ENCODE assay signal across 3 worm cellular contexts in the genomic region with DNA sequence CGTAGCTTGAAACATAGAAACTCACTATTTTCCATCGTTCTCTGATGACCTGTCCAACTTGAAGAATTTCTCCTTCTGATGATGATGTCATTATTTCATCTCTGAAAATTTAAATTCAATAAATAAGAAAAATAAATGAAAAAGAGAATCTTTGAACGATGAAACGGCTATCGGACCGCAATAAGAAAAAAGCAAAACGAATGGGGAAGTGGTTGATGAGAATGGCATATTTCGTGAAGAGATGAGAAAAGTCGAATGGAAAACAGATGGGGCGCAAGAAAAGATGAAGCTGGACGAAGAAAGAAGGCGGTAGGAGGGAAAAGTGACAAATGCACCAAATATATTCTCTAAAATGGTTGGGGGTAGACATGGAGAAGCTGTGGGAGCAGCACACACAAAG.
A peak's percentile ranks its signal among the peaks of the same experiment; 100 is the strongest.
TF ChIP-seq lines count a peak whose summit lies in the region.

A gene (minus strand): TSS at position 101 of the 400 bp plus-strand sequence.

TF ChIP-seq in whole organism, L1 larva, 84 proteins besides CTCF, POLR2A, EP300 and RAD21:
- TF ChIP-seq dsc-1 (tag; optimal IDR thresholded peaks at IDR 0.05; lab: Kevin White, UChicago) = peak; percentile 57
- no peak for TF ChIP-seq nhr-76 (tag; optimal IDR thresholded peaks at IDR 0.05; lab: Kevin White, UChicago)

TF ChIP-seq in whole organism, L3 larva, 47 proteins besides CTCF, POLR2A, EP300 and RAD21:
- peak; percentile 38 for TF ChIP-seq lin-39 (tag; optimal IDR thresholded peaks at IDR 0.05; lab: Kevin White, UChicago)
- TF ChIP-seq eor-1 (tag; optimal IDR thresholded peaks at IDR 0.05; lab: Kevin White, UChicago) = no peak
- TF ChIP-seq R02D3.7 (tag; optimal IDR thresholded peaks at IDR 0.05; lab: Kevin White, UChicago) = no peak
- TF ChIP-seq jun-1 (tag; optimal IDR thresholded peaks at IDR 0.05; lab: Kevin White, UChicago) = no peak

TF ChIP-seq in whole organism, late embryonic, 69 proteins besides CTCF, POLR2A, EP300 and RAD21:
- no peak for TF ChIP-seq ceh-19 (GFP tag; optimal IDR thresholded peaks at IDR 0.05; lab: Kevin White, UChicago)
- TF ChIP-seq ceh-9 (tag; optimal IDR thresholded peaks at IDR 0.05; lab: Kevin White, UChicago) = no peak
- TF ChIP-seq hlh-8 (tag; optimal IDR thresholded peaks at IDR 0.05; lab: Kevin White, UChicago) = peak; percentile 33
- TF ChIP-seq K09A11.1 (tag; optimal IDR thresholded peaks at IDR 0.05; lab: Kevin White, UChicago; ENCODE audit: insufficient read depth) = no peak
- no peak for TF ChIP-seq rnt-1 (tag; optimal IDR thresholded peaks at IDR 0.05; lab: Kevin White, UChicago)
- TF ChIP-seq gmeb-2 (tag; optimal IDR thresholded peaks at IDR 0.05; lab: Kevin White, UChicago) = no peak
- TF ChIP-seq hlh-15 (tag; optimal IDR thresholded peaks at IDR 0.05; lab: Kevin White, UChicago) = no peak
- peak; percentile 9 for TF ChIP-seq unc-42 (tag; optimal IDR thresholded peaks at IDR 0.05; lab: Kevin White, UChicago)
- TF ChIP-seq odd-2 (tag; optimal IDR thresholded peaks at IDR 0.05; lab: Kevin White, UChicago) = no peak
- TF ChIP-seq lin-11 (tag; optimal IDR thresholded peaks at IDR 0.05; lab: Kevin White, UChicago) = no peak
- TF ChIP-seq nhr-232 (tag; optimal IDR thresholded peaks at IDR 0.05; lab: Kevin White, UChicago) = no peak
- TF ChIP-seq unc-86 (tag; optimal IDR thresholded peaks at IDR 0.05; lab: Kevin White, UChicago) = no peak
- TF ChIP-seq fkh-6 (tag; optimal IDR thresholded peaks at IDR 0.05; lab: Kevin White, UChicago) = peak; percentile 21
- TF ChIP-seq ets-4 (tag; optimal IDR thresholded peaks at IDR 0.05; lab: Kevin White, UChicago) = no peak
- TF ChIP-seq ref-2 (tag; optimal IDR thresholded peaks at IDR 0.05; lab: Kevin White, UChicago) = no peak
